Fruit fly (Drosophila melanogaster) whole organism, embryonic: Measurements from ENCODE around the gene dachs.

ENCODE experiments used
- CG10274 ChIP-seq: fragments of 200-800 bp; sonication (Bioruptor generic); optimal IDR thresholded peaks from 3 replicates; lab custom pipeline; 2017; ENCODE audit warnings: missing biosample characterization, mild to moderate bottlenecking, missing genetic modification characterization
- CG11695 ChIP-seq: fragments of 200-800 bp; sonication (Bioruptor generic); IDR thresholded peaks from 3 replicates; pipeline ENCODE4 v1.3.6; 2022; ENCODE audit warnings: missing biosample characterization, missing genetic modification characterization
- CG12219 ChIP-seq: fragments of 200-800 bp; sonication (Bioruptor generic); optimal IDR thresholded peaks from 3 replicates; lab custom pipeline; 2018; ENCODE audit warnings: missing biosample characterization, mild to moderate bottlenecking, missing genetic modification characterization
- CG12744 ChIP-seq: fragments of 200-800 bp; sonication (Bioruptor generic); optimal IDR thresholded peaks from 2 replicates; lab custom pipeline; 2016; ENCODE audit warnings: missing biosample characterization, missing genetic modification characterization
- CG12942 ChIP-seq: fragments of 200-800 bp; sonication (Bioruptor generic); optimal IDR thresholded peaks from 3 replicates; lab custom pipeline; 2016; ENCODE audit warnings: missing biosample characterization, missing genetic modification characterization
- CG13287 ChIP-seq: fragments of 200-800 bp; sonication (Bioruptor generic); IDR thresholded peaks from 2 replicates; pipeline ENCODE4 v1.3.6; 2022; ENCODE audit warnings: missing biosample characterization, missing genetic modification characterization; ENCODE audit not compliant: partially characterized antibody
- CG13624 ChIP-seq: fragments of 200-800 bp; sonication (Bioruptor generic); optimal IDR thresholded peaks from 2 replicates; lab custom pipeline; 2016; ENCODE audit warnings: missing biosample characterization, missing genetic modification characterization
- CG15514 ChIP-seq: fragments of 200-800 bp; sonication (Bioruptor generic); optimal IDR thresholded peaks from 3 replicates; lab custom pipeline; 2017; ENCODE audit warnings: missing biosample characterization, missing genetic modification characterization, mild to moderate bottlenecking, moderate library complexity, missing genetic modification reagents
- CG17361 ChIP-seq: fragments of 200-800 bp; sonication (Bioruptor generic); IDR thresholded peaks from 3 replicates; pipeline ENCODE4 v1.3.6; 2022; ENCODE audit warnings: missing biosample characterization, missing genetic modification characterization
- CG17829 ChIP-seq: fragments of 200-800 bp; optimal IDR thresholded peaks from 2 replicates; lab custom pipeline; 2019; ENCODE audit warnings: missing biosample characterization, mild to moderate bottlenecking, missing genetic modification characterization, moderate library complexity
- CG1792 ChIP-seq: fragments of 200-800 bp; sonication (Bioruptor generic); optimal IDR thresholded peaks from 2 replicates; lab custom pipeline; 2016; ENCODE audit warnings: missing biosample characterization, missing genetic modification characterization
- CG2120 ChIP-seq: fragments of 200-800 bp; sonication (Bioruptor generic); optimal IDR thresholded peaks from 3 replicates; lab custom pipeline; 2016; ENCODE audit warnings: missing biosample characterization, missing genetic modification characterization
- CG3281 ChIP-seq: fragments of 200-800 bp; sonication (Bioruptor generic); optimal IDR thresholded peaks from 3 replicates; lab custom pipeline; 2017; ENCODE audit warnings: missing biosample characterization, mild to moderate bottlenecking, missing genetic modification characterization
- CG34376 ChIP-seq: fragments of 200-800 bp; sonication (Bioruptor generic); optimal IDR thresholded peaks from 2 replicates; lab custom pipeline; 2018; ENCODE audit warnings: missing biosample characterization, mild to moderate bottlenecking, missing genetic modification characterization
- CG6813 ChIP-seq: fragments of 200-800 bp; sonication (Bioruptor generic); optimal IDR thresholded peaks from 2 replicates; lab custom pipeline; 2017; ENCODE audit warnings: missing biosample characterization, missing genetic modification characterization, mild to moderate bottlenecking, moderate library complexity, missing genetic modification reagents
- CG8359 ChIP-seq: fragments of 200-800 bp; sonication (Bioruptor generic); optimal IDR thresholded peaks from 2 replicates; lab custom pipeline; 2017; ENCODE audit warnings: missing biosample characterization, mild to moderate bottlenecking, missing genetic modification characterization, borderline replicate concordance
- CoRest ChIP-seq: fragments of 200-800 bp; sonication (Bioruptor generic); optimal IDR thresholded peaks from 3 replicates; lab custom pipeline; 2018; ENCODE audit warnings: missing biosample characterization, mild to moderate bottlenecking, missing genetic modification characterization, moderate library complexity
- Deaf1 ChIP-seq: fragments of 200-800 bp; optimal IDR thresholded peaks from 3 replicates; lab custom pipeline; 2019; ENCODE audit warnings: missing biosample characterization, mild to moderate bottlenecking, missing genetic modification characterization, moderate library complexity
- Dp ChIP-seq: fragments of 200-800 bp; sonication (Bioruptor generic); optimal IDR thresholded peaks from 2 replicates; lab custom pipeline; 2018; ENCODE audit warnings: missing biosample characterization, mild to moderate bottlenecking, missing genetic modification characterization, moderate library complexity
- E2f2 ChIP-seq: fragments of 200-800 bp; sonication (Bioruptor generic); IDR thresholded peaks from 2 replicates; pipeline ENCODE4 v1.3.6; 2022; ENCODE audit warnings: missing biosample characterization, missing genetic modification characterization
- Hsf ChIP-seq: fragments of 200-800 bp; sonication (Bioruptor generic); optimal IDR thresholded peaks from 3 replicates; lab custom pipeline; 2016; ENCODE audit warnings: missing biosample characterization, missing genetic modification characterization
- MBD-R2 ChIP-seq: fragments of 200-800 bp; sonication (Bioruptor generic); IDR thresholded peaks from 2 replicates; pipeline ENCODE4 v1.3.6; 2022; ENCODE audit warnings: missing biosample characterization, missing genetic modification characterization
- Nf-YA ChIP-seq: fragments of 200-800 bp; sonication (Bioruptor generic); IDR thresholded peaks from 2 replicates; pipeline ENCODE4 v1.3.6; 2022; ENCODE audit warnings: missing biosample characterization, missing genetic modification characterization
- Tbp ChIP-seq: fragments of >200 bp; optimal IDR thresholded peaks from 2 replicates; lab custom pipeline; 2018; ENCODE audit warnings: missing biosample characterization, missing genetic modification characterization
- bowl ChIP-seq: fragments of 200-800 bp; sonication (Bioruptor generic); IDR thresholded peaks from 2 replicates; pipeline ENCODE4 v1.3.6; 2022; ENCODE audit warnings: missing biosample characterization, missing genetic modification characterization
- chinmo ChIP-seq: fragments of 200-800 bp; sonication (Bioruptor generic); IDR thresholded peaks from 4 replicates; pipeline ENCODE4 v1.3.6; 2022; ENCODE audit warnings: missing biosample characterization, missing genetic modification characterization; ENCODE audit not compliant: partially characterized antibody
- ci ChIP-seq: fragments of 200-800 bp; sonication (Bioruptor generic); IDR thresholded peaks from 3 replicates; pipeline ENCODE4 v1.3.6; 2022; ENCODE audit warnings: missing biosample characterization, missing genetic modification characterization
- cwo ChIP-seq: fragments of 200-800 bp; sonication (Bioruptor generic); optimal IDR thresholded peaks from 3 replicates; lab custom pipeline; 2017; ENCODE audit warnings: missing biosample characterization, missing genetic modification characterization, mild to moderate bottlenecking, moderate library complexity, missing genetic modification reagents
- disco-r ChIP-seq: fragments of 200-800 bp; sonication (Bioruptor generic); optimal IDR thresholded peaks from 2 replicates; lab custom pipeline; 2016; ENCODE audit warnings: missing biosample characterization, missing genetic modification characterization
- dm ChIP-seq: fragments of 200-800 bp; sonication (Bioruptor generic); optimal IDR thresholded peaks from 3 replicates; lab custom pipeline; 2016; ENCODE audit warnings: missing biosample characterization, missing genetic modification characterization
- en ChIP-seq: fragments of 200-800 bp; sonication (Bioruptor generic); optimal IDR thresholded peaks from 2 replicates; lab custom pipeline; 2016; ENCODE audit warnings: missing biosample characterization, missing genetic modification characterization
- eve ChIP-seq, 2 experiments: fragments of >200 bp; optimal IDR thresholded peaks; 2 replicates each; lab custom pipeline; 2017; ENCODE audit warnings: missing biosample characterization in 2 of 2, missing genetic modification characterization in 2 of 2
- gcm2 ChIP-seq: fragments of 200-800 bp; sonication (Bioruptor generic); optimal IDR thresholded peaks from 2 replicates; lab custom pipeline; 2016; ENCODE audit warnings: missing biosample characterization, missing genetic modification characterization
- ham ChIP-seq: fragments of 200-800 bp; sonication (Bioruptor generic); IDR thresholded peaks from 2 replicates; pipeline ENCODE4 v1.3.6; 2022; ENCODE audit warnings: missing biosample characterization, missing genetic modification characterization
- hth ChIP-seq: fragments of >200 bp; optimal IDR thresholded peaks from 2 replicates; lab custom pipeline; 2017; ENCODE audit warnings: inconsistent platforms
- kni ChIP-seq: fragments of 200-800 bp; sonication (Bioruptor generic); optimal IDR thresholded peaks from 3 replicates; lab custom pipeline; 2017; ENCODE audit warnings: mild to moderate bottlenecking, missing biosample characterization, missing genetic modification reagents, missing genetic modification characterization
- lov ChIP-seq, 2 experiments: fragments of 200-800 bp in 1 of 2; fragments of >200 bp in 1 of 2; sonication (Bioruptor generic) in 1 of 2; IDR thresholded peaks in 1 of 2; optimal IDR thresholded peaks in 1 of 2; 2 replicates in 1 of 2; 3 replicates in 1 of 2; pipeline versions ENCODE4 v1.3.6 to Lab custom; 2017 to 2022; ENCODE audit warnings: missing biosample characterization in 1 of 2, missing genetic modification characterization in 1 of 2
- maf-S ChIP-seq: fragments of 200-800 bp; sonication (Bioruptor generic); optimal IDR thresholded peaks from 2 replicates; lab custom pipeline; 2016; ENCODE audit warnings: missing biosample characterization, missing genetic modification characterization
- mirr ChIP-seq: fragments of 200-800 bp; sonication (Bioruptor generic); optimal IDR thresholded peaks from 3 replicates; lab custom pipeline; 2018; ENCODE audit warnings: missing biosample characterization, mild to moderate bottlenecking, missing genetic modification characterization
- nmo ChIP-seq: fragments of 200-800 bp; sonication (Bioruptor generic); optimal IDR thresholded peaks from 2 replicates; lab custom pipeline; 2018; ENCODE audit warnings: missing biosample characterization, mild to moderate bottlenecking, missing genetic modification characterization, moderate library complexity
- oc ChIP-seq: fragments of 200-800 bp; sonication (Bioruptor generic); optimal IDR thresholded peaks from 2 replicates; lab custom pipeline; 2018; ENCODE audit warnings: missing biosample characterization, mild to moderate bottlenecking, missing genetic modification characterization, moderate library complexity
- onecut ChIP-seq: fragments of 200-800 bp; sonication (Bioruptor generic); IDR thresholded peaks from 2 replicates; pipeline ENCODE4 v1.3.6; 2022; ENCODE audit warnings: missing biosample characterization, missing genetic modification characterization
- p53 ChIP-seq: fragments of 200-800 bp; sonication (Bioruptor generic); optimal IDR thresholded peaks from 2 replicates; lab custom pipeline; 2016; ENCODE audit warnings: missing biosample characterization, missing genetic modification characterization
- phol ChIP-seq: fragments of 200-800 bp; sonication (Bioruptor generic); optimal IDR thresholded peaks from 3 replicates; lab custom pipeline; 2018; ENCODE audit warnings: missing biosample characterization, mild to moderate bottlenecking, missing genetic modification characterization, moderate library complexity
- ssp ChIP-seq: fragments of 200-800 bp; sonication (Bioruptor generic); IDR thresholded peaks from 2 replicates; pipeline ENCODE4 v1.3.6; 2022; ENCODE audit warnings: missing biosample characterization, missing genetic modification characterization
- stwl ChIP-seq: fragments of 200-800 bp; sonication (Bioruptor generic); optimal IDR thresholded peaks from 3 replicates; lab custom pipeline; 2018; ENCODE audit warnings: missing biosample characterization, mild to moderate bottlenecking, missing genetic modification characterization, moderate library complexity
- tin ChIP-seq: fragments of 200-800 bp; sonication (Bioruptor generic); optimal IDR thresholded peaks from 3 replicates; lab custom pipeline; 2016; ENCODE audit warnings: missing biosample characterization, missing genetic modification characterization
- z ChIP-seq: fragments of 200-800 bp; sonication (Bioruptor generic); IDR thresholded peaks from 3 replicates; pipeline ENCODE4 v1.3.6; 2022; ENCODE audit warnings: missing biosample characterization, missing genetic modification characterization
- zen2 ChIP-seq: fragments of 200-800 bp; sonication (Bioruptor generic); IDR thresholded peaks from 3 replicates; pipeline ENCODE4 v1.3.6; 2022; ENCODE audit warnings: missing biosample characterization, missing genetic modification characterization; ENCODE audit not compliant: partially characterized antibody

Gene dachs

DNA sequence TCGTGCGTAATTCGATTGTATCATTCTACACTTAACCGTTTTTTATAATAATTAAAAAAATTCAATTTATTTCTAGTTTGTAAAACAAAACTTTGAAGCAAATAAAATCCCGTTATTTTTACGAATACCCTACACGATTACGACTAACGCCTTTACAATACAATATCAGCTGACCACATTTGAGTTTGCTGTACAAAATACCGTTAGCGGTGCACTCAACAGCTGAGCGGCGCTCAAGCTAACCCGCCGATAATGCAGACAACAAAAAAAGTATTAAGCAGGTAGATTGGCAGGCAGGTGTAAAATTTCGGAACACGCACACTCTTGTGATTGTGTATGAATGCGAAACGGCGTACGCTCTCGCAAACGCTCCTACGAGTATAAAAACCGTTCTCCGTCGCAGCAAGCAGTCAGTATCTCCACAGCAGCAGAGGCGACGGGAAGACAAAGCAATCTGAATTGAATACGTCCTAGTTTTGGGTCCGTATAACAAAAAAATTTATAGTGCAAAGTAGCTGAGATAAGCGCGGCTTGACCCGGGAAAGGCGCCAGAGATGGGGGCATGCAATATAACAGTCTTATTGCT lies 55.2 kb downstream of the dachs start, which contains the start of gene Acer (continued):
- TF ChIP-seq zen2 (peak; percentile 4; the same call in 1 of the 3 replicates), CG6813 (GFP tag; lab: Kevin White, UChicago) (no peak), z (GFP tag; lab: Robert Waterston, UW) (0 out of 3 replicates have a peak, but pooled peaks have one; percentile 23), kni (peak; percentile 73), eve (GFP tag; optimal IDR thresholded peaks at IDR 0.05; lab: Kevin White, UChicago) (no peak), CG2120 (GFP tag; lab: Kevin White, UChicago) (no peak), CG13287 (GFP tag; lab: Robert Waterston, UW) (peak; percentile 56), CG12942 (GFP tag; lab: Kevin White, UChicago) (no peak), E2f2 (GFP tag; lab: Robert Waterston, UW) (0 out of 2 replicates have a peak, but pooled peaks have one; percentile 10), Nf-YA (GFP tag; lab: Robert Waterston, UW) (no peak), CG11695 (GFP tag; lab: Robert Waterston, UW) (no peak; the same call in 2 of the 3 replicates), ssp (GFP tag; lab: Robert Waterston, UW) (no peak), CG34376 (GFP tag; lab: Kevin White, UChicago) (peak; percentile 64), tin (GFP tag; lab: Kevin White, UChicago) (peak; percentile 3), chinmo (GFP tag; lab: Robert Waterston, UW) (peak; percentile 77), CG17361 (peak; percentile 34; the same call in 2 of the 3 replicates), Dp (peak; percentile 6), onecut (peak; percentile 11; the same call in 1 of the 2 replicates), stwl (tag; lab: Kevin White, UChicago) (peak; percentile 54), Tbp (GFP tag; lab: Kevin White, UChicago) (no peak), p53 (GFP tag; lab: Kevin White, UChicago) (peak; percentile 24), Hsf (no peak), ci (GFP tag; lab: Robert Waterston, UW) (0 out of 3 replicates have a peak, but pooled peaks have one; percentile 57), CoRest (tag; lab: Kevin White, UChicago) (peak; percentile 32), en (GFP tag; lab: Kevin White, UChicago) (no peak), disco-r (no peak), MBD-R2 (GFP tag; lab: Robert Waterston, UW) (peak; percentile 26; the same call in 1 of the 2 replicates), CG12744 (GFP tag; lab: Kevin White, UChicago) (no peak), CG12219 (no peak), CG1792 (GFP tag; lab: Kevin White, UChicago) (peak; percentile 4), CG3281 (no peak), nmo (peak; percentile 20), CG13624 (GFP tag; lab: Kevin White, UChicago) (peak; percentile 30), mirr (GFP tag; lab: Kevin White, UChicago) (peak; percentile 13), bowl (no peak), lov (optimal IDR thresholded peaks at IDR 0.05; lab: Kevin White, UChicago) (no peak), lov (GFP tag; IDR thresholded peaks at IDR 0.05; lab: Robert Waterston, UW) (no peak), Deaf1 (tag; lab: Kevin White, UChicago) (no peak), maf-S (GFP tag; lab: Kevin White, UChicago) (no peak), hth (lab: Kevin White, UChicago) (no peak), gcm2 (no peak), CG8359 (GFP tag; lab: Kevin White, UChicago) (no peak), phol (peak; percentile 37), ham (GFP tag; lab: Robert Waterston, UW) (no peak), CG17829 (tag; lab: Kevin White, UChicago) (peak; percentile 0), CG10274 (GFP tag; lab: Kevin White, UChicago) (peak; percentile 37), oc (tag; lab: Kevin White, UChicago) (peak; percentile 28), cwo (GFP tag; lab: Kevin White, UChicago) (no peak), CG15514 (GFP tag; lab: Kevin White, UChicago) (peak; percentile 8), dm (no peak)
